Worm (Caenorhabditis elegans) whole organism, young adult: ENCODE results near the gene act-3.

Experiments
- B0035.1 ChIP-seq: sonication (generic microtip); optimal IDR thresholded peaks from 2 replicates; lab custom pipeline; 2016; ENCODE audit warnings: missing genetic modification characterization, mild to moderate bottlenecking, missing compliant biosample characterization, missing genotype, missing genetic modification reagents
- C17E4.6 ChIP-seq: fragments of 200-800 bp; sonication (Bioruptor generic); IDR thresholded peaks from 2 replicates; pipeline ENCODE4 v1.3.6; 2022; ENCODE audit warnings: missing genetic modification reagents, missing genetic modification characterization, missing compliant biosample characterization
- F23B12.7 ChIP-seq: sonication (generic microtip); optimal IDR thresholded peaks from 2 replicates; lab custom pipeline; 2017; ENCODE audit warnings: missing genetic modification characterization, mild to moderate bottlenecking, missing compliant biosample characterization, antibody characterized with exemption, moderate library complexity; ENCODE audit not compliant: insufficient read depth
- F39B2.1 ChIP-seq: fragments of 200-800 bp; sonication (Bioruptor generic); IDR thresholded peaks from 2 replicates; pipeline ENCODE4 v1.3.6; 2022; ENCODE audit warnings: missing genetic modification reagents, missing genetic modification characterization, missing compliant biosample characterization
- F55B11.4 ChIP-seq: sonication (generic microtip); optimal IDR thresholded peaks from 2 replicates; lab custom pipeline; 2016; ENCODE audit warnings: missing compliant biosample characterization, missing genetic modification characterization, borderline replicate concordance; ENCODE audit not compliant: insufficient read depth
- F57C9.4 ChIP-seq: sonication (generic microtip); optimal IDR thresholded peaks from 2 replicates; lab custom pipeline; 2017; ENCODE audit warnings: mild to moderate bottlenecking, missing genetic modification characterization, missing compliant biosample characterization
- K11D2.4 ChIP-seq: fragments of 200-800 bp; sonication (Bioruptor generic); IDR thresholded peaks from 2 replicates; pipeline ENCODE4 v1.3.6; 2022; ENCODE audit warnings: missing genetic modification reagents, missing genetic modification characterization, missing compliant biosample characterization
- K12H6.12 ChIP-seq: fragments of 200-800 bp; sonication (Bioruptor generic); optimal IDR thresholded peaks from 2 replicates; lab custom pipeline; 2018; ENCODE audit warnings: mild to moderate bottlenecking, missing genetic modification characterization, missing compliant biosample characterization
- T07F8.4 ChIP-seq: sonication (generic microtip); optimal IDR thresholded peaks from 2 replicates; lab custom pipeline; 2016; ENCODE audit warnings: mild to moderate bottlenecking, missing genetic modification characterization, moderate library complexity, missing compliant biosample characterization
- T26A5.8 ChIP-seq: sonication (generic microtip); optimal IDR thresholded peaks from 2 replicates; lab custom pipeline; 2016; ENCODE audit warnings: missing genetic modification characterization, missing compliant biosample characterization
- Y79H2A.3 ChIP-seq: fragments of 200-800 bp; sonication (Bioruptor generic); conservative IDR thresholded peaks from 2 replicates; pipeline ENCODE4 v1.3.6; 2022; ENCODE audit warnings: missing genetic modification reagents, missing genetic modification characterization, missing compliant biosample characterization
- akir-1 ChIP-seq: fragments of 200-800 bp; sonication (Bioruptor generic); optimal IDR thresholded peaks from 2 replicates; lab custom pipeline; 2018; ENCODE audit warnings: mild to moderate bottlenecking, missing genetic modification characterization, moderate library complexity, missing compliant biosample characterization
- aptf-3 ChIP-seq: fragments of 200-800 bp; sonication (Bioruptor generic); IDR thresholded peaks from 2 replicates; pipeline ENCODE4 v1.3.6; 2022; ENCODE audit warnings: missing genetic modification characterization, missing compliant biosample characterization
- atf-7 ChIP-seq: sonication (generic microtip); optimal IDR thresholded peaks from 2 replicates; lab custom pipeline; 2017; ENCODE audit warnings: mild to moderate bottlenecking, missing genetic modification characterization, missing compliant biosample characterization
- bed-1 ChIP-seq: fragments of 200-800 bp; sonication (Bioruptor generic); IDR thresholded peaks from 2 replicates; pipeline ENCODE4 v1.3.6; 2022; ENCODE audit warnings: missing genetic modification reagents, missing genetic modification characterization, missing compliant biosample characterization
- bed-2 ChIP-seq: fragments of 200-800 bp; sonication (Bioruptor generic); IDR thresholded peaks from 2 replicates; pipeline ENCODE4 v1.3.6; 2022; ENCODE audit warnings: missing genetic modification reagents, missing genetic modification characterization, missing compliant biosample characterization
- ccch-3 ChIP-seq: fragments of 200-800 bp; sonication (Bioruptor generic); optimal IDR thresholded peaks from 2 replicates; lab custom pipeline; 2018; ENCODE audit warnings: mild to moderate bottlenecking, missing genetic modification characterization, missing compliant biosample characterization
- ceh-27 ChIP-seq: fragments of 200-800 bp; sonication (Bioruptor generic); optimal IDR thresholded peaks from 2 replicates; lab custom pipeline; 2018; ENCODE audit warnings: mild to moderate bottlenecking, missing genetic modification characterization, moderate library complexity, missing compliant biosample characterization
- ceh-40 ChIP-seq: fragments of 200-800 bp; sonication (Bioruptor generic); IDR thresholded peaks from 2 replicates; pipeline ENCODE4 v1.3.6; 2022; ENCODE audit warnings: missing genetic modification characterization, missing compliant biosample characterization
- die-1 ChIP-seq: sonication (generic microtip); optimal IDR thresholded peaks from 2 replicates; lab custom pipeline; 2016; ENCODE audit warnings: missing genotype, mild to moderate bottlenecking, missing genetic modification characterization, missing compliant biosample characterization
- dox-1 ChIP-seq: fragments of 200-800 bp; sonication (Bioruptor generic); IDR thresholded peaks from 2 replicates; pipeline ENCODE4 v1.3.6; 2022; ENCODE audit warnings: missing genetic modification reagents, missing genetic modification characterization, missing compliant biosample characterization
- egl-44 ChIP-seq: fragments of 200-800 bp; sonication (Bioruptor generic); IDR thresholded peaks from 2 replicates; pipeline ENCODE4 v1.3.6; 2022; ENCODE audit warnings: missing genetic modification reagents, missing genetic modification characterization, missing compliant biosample characterization
- ekl-4 ChIP-seq: fragments of 200-800 bp; sonication (Bioruptor generic); IDR thresholded peaks from 2 replicates; pipeline ENCODE4 v1.3.6; 2022; ENCODE audit warnings: missing genetic modification reagents, missing genetic modification characterization, missing compliant biosample characterization
- fkh-3 ChIP-seq: sonication (generic microtip); optimal IDR thresholded peaks from 2 replicates; lab custom pipeline; 2016; ENCODE audit warnings: mild to moderate bottlenecking, missing genetic modification characterization, missing compliant biosample characterization
- gei-17 ChIP-seq: fragments of 200-800 bp; sonication (Bioruptor generic); optimal IDR thresholded peaks from 2 replicates; lab custom pipeline; 2018; ENCODE audit warnings: mild to moderate bottlenecking, missing genetic modification characterization, missing compliant biosample characterization
- hmg-20 ChIP-seq: fragments of 200-800 bp; sonication (Bioruptor generic); IDR thresholded peaks from 2 replicates; pipeline ENCODE4 v1.3.6; 2022; ENCODE audit warnings: missing genetic modification reagents, missing genetic modification characterization, missing compliant biosample characterization
- lag-1 ChIP-seq: fragments of 200-800 bp; sonication (Bioruptor generic); IDR thresholded peaks from 2 replicates; pipeline ENCODE4 v1.3.6; 2022; ENCODE audit warnings: missing genetic modification reagents, missing genetic modification characterization, missing compliant biosample characterization
- let-526 ChIP-seq: fragments of 200-800 bp; sonication (Bioruptor generic); IDR thresholded peaks from 2 replicates; pipeline ENCODE4 v1.3.6; 2022; ENCODE audit warnings: missing genetic modification reagents, missing genetic modification characterization, missing compliant biosample characterization
- lin-54 ChIP-seq: fragments of 200-800 bp; sonication (Bioruptor generic); optimal IDR thresholded peaks from 2 replicates; lab custom pipeline; 2018; ENCODE audit warnings: mild to moderate bottlenecking, missing genetic modification characterization, missing compliant biosample characterization
- lir-1 ChIP-seq: fragments of 200-800 bp; sonication (Bioruptor generic); conservative IDR thresholded peaks from 2 replicates; pipeline ENCODE4 v1.3.6; 2022; ENCODE audit warnings: missing genetic modification reagents, missing genetic modification characterization, missing compliant biosample characterization
- madf-6 ChIP-seq: fragments of 200-800 bp; sonication (Bioruptor generic); IDR thresholded peaks from 2 replicates; pipeline ENCODE4 v1.3.6; 2022; ENCODE audit warnings: missing genetic modification reagents, missing genetic modification characterization, missing compliant biosample characterization
- mcd-1 ChIP-seq: fragments of 200-800 bp; sonication (Bioruptor generic); IDR thresholded peaks from 2 replicates; pipeline ENCODE4 v1.3.6; 2022; ENCODE audit warnings: missing genetic modification reagents, missing genetic modification characterization, missing compliant biosample characterization
- mel-28 ChIP-seq: sonication (generic microtip); optimal IDR thresholded peaks from 2 replicates; lab custom pipeline; 2016; ENCODE audit warnings: borderline replicate concordance, mild to moderate bottlenecking, missing genetic modification characterization, missing compliant biosample characterization
- mxl-1 ChIP-seq: sonication (generic microtip); optimal IDR thresholded peaks from 2 replicates; lab custom pipeline; 2016; ENCODE audit warnings: missing genetic modification characterization, missing compliant biosample characterization
- nfyb-1 ChIP-seq: fragments of 200-800 bp; sonication (Bioruptor generic); IDR thresholded peaks from 2 replicates; pipeline ENCODE4 v1.3.6; 2022; ENCODE audit warnings: missing genetic modification reagents, missing genetic modification characterization, missing compliant biosample characterization
- nhr-90 ChIP-seq: sonication (generic microtip); optimal IDR thresholded peaks from 2 replicates; lab custom pipeline; 2016; ENCODE audit warnings: missing genotype, mild to moderate bottlenecking, missing genetic modification characterization, missing compliant biosample characterization
- pbrm-1 ChIP-seq: fragments of 200-800 bp; sonication (Bioruptor generic); IDR thresholded peaks from 2 replicates; pipeline ENCODE4 v1.3.6; 2022; ENCODE audit warnings: missing genetic modification reagents, missing genetic modification characterization, missing compliant biosample characterization
- pha-4 ChIP-seq: fragments of 150-350 bp; sonication (generic microtip); optimal IDR thresholded peaks from 2 replicates; lab custom pipeline; 2014; ENCODE audit warnings: missing biosample characterization, missing genetic modification reagents, missing genetic modification characterization
- rcor-1 ChIP-seq: fragments of 200-800 bp; sonication (Bioruptor generic); IDR thresholded peaks from 2 replicates; pipeline ENCODE4 v1.3.6; 2022; ENCODE audit warnings: missing genetic modification reagents, missing genetic modification characterization, missing compliant biosample characterization
- repo-1 ChIP-seq: sonication (generic microtip); optimal IDR thresholded peaks from 2 replicates; lab custom pipeline; 2017; ENCODE audit warnings: mild to moderate bottlenecking, missing genetic modification characterization, missing compliant biosample characterization
- sdz-38 ChIP-seq: sonication (generic microtip); optimal IDR thresholded peaks from 2 replicates; lab custom pipeline; 2016; ENCODE audit warnings: missing genotype, missing genetic modification characterization, missing compliant biosample characterization
- sea-2 ChIP-seq: fragments of 200-800 bp; sonication (Bioruptor generic); IDR thresholded peaks from 2 replicates; pipeline ENCODE4 v1.3.6; 2022; ENCODE audit warnings: missing genetic modification characterization, missing compliant biosample characterization
- somi-1 ChIP-seq: fragments of 200-800 bp; sonication (Bioruptor generic); optimal IDR thresholded peaks from 2 replicates; lab custom pipeline; 2018; ENCODE audit warnings: mild to moderate bottlenecking, missing genetic modification characterization, missing compliant biosample characterization
- sptf-2 ChIP-seq: fragments of 200-800 bp; sonication (Bioruptor generic); optimal IDR thresholded peaks from 2 replicates; lab custom pipeline; 2018; ENCODE audit warnings: mild to moderate bottlenecking, missing genetic modification characterization, missing compliant biosample characterization
- unc-62 ChIP-seq: fragments of 150-350 bp; optimal IDR thresholded peaks from 2 replicates; lab custom pipeline; 2014; ENCODE audit warnings: missing biosample characterization, missing genetic modification reagents, missing genetic modification characterization
- zfh-2 ChIP-seq: fragments of 200-800 bp; sonication (Bioruptor generic); conservative IDR thresholded peaks from 2 replicates; pipeline ENCODE4 v1.3.6; 2022; ENCODE audit warnings: missing genetic modification reagents, missing genetic modification characterization, missing compliant biosample characterization
- ztf-18 ChIP-seq: sonication (generic microtip); optimal IDR thresholded peaks from 2 replicates; lab custom pipeline; 2016; ENCODE audit warnings: missing genotype, mild to moderate bottlenecking, missing genetic modification characterization, missing compliant biosample characterization
- ztf-25 ChIP-seq: fragments of 200-800 bp; sonication (Bioruptor generic); IDR thresholded peaks from 2 replicates; pipeline ENCODE4 v1.3.6; 2022; ENCODE audit warnings: missing genetic modification reagents, missing genetic modification characterization, missing compliant biosample characterization
- ztf-3 ChIP-seq: fragments of 200-800 bp; sonication (Bioruptor generic); optimal IDR thresholded peaks from 2 replicates; lab custom pipeline; 2018; ENCODE audit warnings: mild to moderate bottlenecking, missing genetic modification characterization, missing compliant biosample characterization
- ztf-6 ChIP-seq: fragments of 200-800 bp; sonication (Bioruptor generic); IDR thresholded peaks from 2 replicates; pipeline ENCODE4 v1.3.6; 2022; ENCODE audit warnings: missing genetic modification reagents, missing genetic modification characterization, missing compliant biosample characterization

The act-3 gene

DNA sequence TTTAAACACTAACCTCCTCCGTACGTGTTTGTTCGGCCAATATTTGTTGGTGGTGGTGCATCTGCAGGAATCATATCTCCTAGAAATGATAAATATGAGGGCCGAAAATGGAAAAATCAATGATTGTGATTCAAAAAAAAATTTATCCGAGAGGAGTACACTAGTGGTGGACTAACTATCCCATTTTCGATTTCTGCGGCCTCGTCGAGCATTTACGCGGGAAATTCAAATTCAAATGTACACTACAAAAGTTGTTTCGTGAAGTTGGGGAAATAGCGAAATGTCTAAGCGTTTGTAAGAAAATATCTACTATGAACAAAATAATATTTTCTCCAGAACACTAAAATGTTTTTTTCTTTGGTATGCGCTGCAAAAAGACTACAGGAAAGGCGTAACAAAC lies 45.0 kb downstream of the act-3 start (continued):
- TF ChIP-seq mxl-1 (tag; lab: Kevin White, UChicago) = no peak
- peak; percentile 92 for TF ChIP-seq lin-54
- TF ChIP-seq Y79H2A.3 (GFP tag; lab: Robert Waterston, UW) = no peak
- TF ChIP-seq rcor-1 = peak; percentile 34; the same call in 1 of the 2 replicates
- no peak for TF ChIP-seq sea-2 (GFP tag; lab: Robert Waterston, UW)
- TF ChIP-seq repo-1 (tag; lab: Kevin White, UChicago) = no peak
- TF ChIP-seq nhr-90 (tag; lab: Kevin White, UChicago) = no peak
- TF ChIP-seq F55B11.4 (tag; lab: Kevin White, UChicago) = no peak
- TF ChIP-seq pbrm-1 (GFP tag; lab: Robert Waterston, UW) = peak; percentile 41; the same call in 1 of the 2 replicates
- no peak; the same call in 1 of the 2 replicates for TF ChIP-seq mcd-1
- TF ChIP-seq sdz-38 (tag; lab: Kevin White, UChicago) = no peak
- no peak for TF ChIP-seq atf-7 (tag; lab: Kevin White, UChicago)
- peak; percentile 56 for TF ChIP-seq ceh-27 (GFP tag; lab: Kevin White, UChicago)
- 0 out of 2 replicates have a peak, but pooled peaks have one; percentile 49 for TF ChIP-seq hmg-20 (GFP tag; lab: Robert Waterston, UW)
- peak; percentile 72 for TF ChIP-seq K11D2.4
- TF ChIP-seq ztf-25 (GFP tag; lab: Robert Waterston, UW) = no peak
- TF ChIP-seq ztf-18 (tag; lab: Kevin White, UChicago) = no peak
- TF ChIP-seq zfh-2 (GFP tag; lab: Robert Waterston, UW) = no peak
- TF ChIP-seq akir-1 (GFP tag; lab: Kevin White, UChicago) = no peak
- 0 out of 2 replicates have a peak, but pooled peaks have one; percentile 34 for TF ChIP-seq let-526
- no peak for TF ChIP-seq F39B2.1
- no peak for TF ChIP-seq somi-1 (GFP tag; lab: Kevin White, UChicago)
- no peak for TF ChIP-seq T07F8.4
- TF ChIP-seq sptf-2 = no peak
- TF ChIP-seq gei-17 (GFP tag; lab: Kevin White, UChicago) = no peak
- peak; percentile 58 for TF ChIP-seq K12H6.12 (tag; lab: Kevin White, UChicago)
- TF ChIP-seq egl-44 (GFP tag; lab: Robert Waterston, UW) = no peak
- no peak for TF ChIP-seq die-1 (tag; lab: Kevin White, UChicago)
- TF ChIP-seq ekl-4 (GFP tag; lab: Robert Waterston, UW) = no peak
- no peak for TF ChIP-seq lag-1 (GFP tag; lab: Robert Waterston, UW)
- TF ChIP-seq fkh-3 (tag; lab: Kevin White, UChicago) = no peak
- TF ChIP-seq C17E4.6 = 0 out of 2 replicates have a peak, but pooled peaks have one; percentile 14
- no peak for TF ChIP-seq pha-4 (tag; lab: Kevin White, UChicago)
- no peak for TF ChIP-seq unc-62 (GFP tag; lab: Kevin White, UChicago)
- TF ChIP-seq F23B12.7 (tag; lab: Kevin White, UChicago) = no peak
- TF ChIP-seq nfyb-1 = no peak
- no peak for TF ChIP-seq ztf-6 (GFP tag; lab: Robert Waterston, UW)
- no peak for TF ChIP-seq B0035.1 (tag; lab: Kevin White, UChicago)
- peak; percentile 51; the same call in 1 of the 2 replicates for TF ChIP-seq dox-1 (GFP tag; lab: Robert Waterston, UW)
- TF ChIP-seq lir-1 = peak; percentile 50; the same call in 1 of the 2 replicates
- 0 out of 2 replicates have a peak, but pooled peaks have one; percentile 72 for TF ChIP-seq ceh-40 (GFP tag; lab: Robert Waterston, UW)
- no peak for TF ChIP-seq F57C9.4 (tag; lab: Kevin White, UChicago)
- 0 out of 2 replicates have a peak, but pooled peaks have one; percentile 57 for TF ChIP-seq bed-2 (GFP tag; lab: Robert Waterston, UW)
- TF ChIP-seq mel-28 (tag; lab: Kevin White, UChicago) = no peak
- TF ChIP-seq aptf-3 = no peak
- TF ChIP-seq bed-1 (GFP tag; lab: Robert Waterston, UW) = no peak
- no peak for TF ChIP-seq T26A5.8 (tag; lab: Kevin White, UChicago)
- TF ChIP-seq madf-6 (GFP tag; lab: Robert Waterston, UW) = peak; percentile 40
- TF ChIP-seq ccch-3 (GFP tag; lab: Kevin White, UChicago) = no peak
- TF ChIP-seq ztf-3 (GFP tag; lab: Kevin White, UChicago) = no peak
